Worm (Caenorhabditis elegans) whole organism, midembryonic: Measurements from ENCODE around the gene npr-2.

Experiments used
- T22C8.4 ChIP-seq: fragments of 200-800 bp; sonication (Bioruptor generic); IDR thresholded peaks from 2 replicates; pipeline ENCODE4 v1.3.6; 2022; ENCODE audit warnings: missing genetic modification characterization, missing compliant biosample characterization
- cog-1 ChIP-seq: sonication (generic microtip); optimal IDR thresholded peaks from 2 replicates; lab custom pipeline; 2016; ENCODE audit warnings: missing genetic modification characterization, missing compliant biosample characterization
- flt-1 ChIP-seq: fragments of 200-800 bp; sonication (Bioruptor generic); IDR thresholded peaks from 2 replicates; pipeline ENCODE4 v1.3.6; 2022; ENCODE audit warnings: missing genetic modification characterization, missing compliant biosample characterization
- klf-2 ChIP-seq: fragments of 200-800 bp; sonication (Bioruptor generic); conservative IDR thresholded peaks from 2 replicates; pipeline ENCODE4 v1.3.6; 2022; ENCODE audit warnings: missing genetic modification reagents, missing genetic modification characterization, missing compliant biosample characterization
- med-1 ChIP-seq: sonication (generic microtip); optimal IDR thresholded peaks from 2 replicates; lab custom pipeline; 2017; ENCODE audit warnings: missing genetic modification characterization, mild to moderate bottlenecking, missing compliant biosample characterization, antibody characterized with exemption, missing genetic modification reagents; ENCODE audit not compliant: insufficient read depth
- ref-1 ChIP-seq: fragments of 200-800 bp; sonication (Bioruptor generic); conservative IDR thresholded peaks from 2 replicates; pipeline ENCODE4 v1.3.6; 2022; ENCODE audit warnings: missing genetic modification reagents, missing genetic modification characterization, missing compliant biosample characterization
- tab-1 ChIP-seq: fragments of 200-800 bp; sonication (Bioruptor generic); IDR thresholded peaks from 2 replicates; pipeline ENCODE4 v1.3.6; 2022; ENCODE audit warnings: missing genetic modification characterization, missing compliant biosample characterization
- ztf-23 ChIP-seq: fragments of 200-800 bp; sonication (Bioruptor generic); IDR thresholded peaks from 2 replicates; pipeline ENCODE4 v1.3.6; 2022; ENCODE audit warnings: missing genetic modification reagents, missing genetic modification characterization, missing compliant biosample characterization
- ztf-29 ChIP-seq: fragments of 200-800 bp; sonication (Bioruptor generic); IDR thresholded peaks from 2 replicates; pipeline ENCODE4 v1.3.6; 2022; ENCODE audit warnings: missing genetic modification reagents, missing genetic modification characterization, missing compliant biosample characterization

The npr-2 gene

DNA sequence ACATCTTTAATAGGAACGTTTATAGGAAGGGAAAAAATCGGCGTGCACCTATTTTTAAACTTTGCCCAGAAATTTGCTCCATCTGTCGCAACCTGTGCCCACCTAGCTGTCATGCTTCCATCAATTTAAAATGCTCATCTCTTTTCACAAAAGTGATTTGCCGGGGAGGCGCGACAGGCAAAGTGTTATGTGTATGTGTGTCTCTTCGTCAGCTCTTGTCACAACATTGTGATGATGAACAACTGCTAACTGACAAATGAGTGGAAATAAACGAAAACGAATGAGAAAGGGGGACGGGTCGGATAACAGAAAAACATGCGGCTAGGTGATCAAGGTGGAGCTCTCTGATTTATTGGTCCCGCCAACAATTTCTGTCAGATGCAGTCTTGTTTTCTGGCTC is 41.7 kb downstream of the npr-2 start:
- TF ChIP-seq ref-1 (GFP tag; lab: Robert Waterston, UW) (no peak), med-1 (GFP tag; lab: Kevin White, UChicago) (no peak), klf-2 (GFP tag; lab: Robert Waterston, UW) (no peak), tab-1 (GFP tag; lab: Robert Waterston, UW) (no peak), T22C8.4 (GFP tag; lab: Robert Waterston, UW) (no peak)

DNA sequence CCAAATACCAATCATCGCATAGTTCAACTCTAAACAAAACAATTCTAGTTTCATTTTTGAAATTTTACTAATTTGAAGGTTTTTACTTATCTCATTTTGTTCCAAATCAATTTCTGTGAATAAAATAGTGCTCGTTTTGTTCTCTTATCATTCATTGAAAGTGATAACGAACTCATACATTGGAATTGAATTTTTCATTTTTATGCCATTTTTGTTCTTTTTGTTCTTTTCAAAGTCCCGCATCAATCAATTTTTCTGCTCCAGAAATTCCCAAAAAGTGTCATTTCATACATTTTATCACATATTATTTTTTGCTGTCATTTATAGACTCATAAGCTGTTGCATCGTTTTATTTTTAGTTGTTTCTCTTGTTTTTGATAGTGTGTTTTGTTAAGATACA is 42.4 kb downstream of the npr-2 start:
- TF ChIP-seq cog-1 (tag; lab: Kevin White, UChicago) = no peak
- no peak for TF ChIP-seq T22C8.4 (GFP tag; lab: Robert Waterston, UW)
- TF ChIP-seq tab-1 (GFP tag; lab: Robert Waterston, UW) = no peak
- TF ChIP-seq klf-2 (GFP tag; lab: Robert Waterston, UW) = no peak
- TF ChIP-seq ztf-29 = no peak
- TF ChIP-seq flt-1 = no peak
- TF ChIP-seq med-1 (GFP tag; lab: Kevin White, UChicago) = no peak
- TF ChIP-seq ref-1 (GFP tag; lab: Robert Waterston, UW) = no peak
- no peak for TF ChIP-seq ztf-23 (GFP tag; lab: Robert Waterston, UW)

DNA sequence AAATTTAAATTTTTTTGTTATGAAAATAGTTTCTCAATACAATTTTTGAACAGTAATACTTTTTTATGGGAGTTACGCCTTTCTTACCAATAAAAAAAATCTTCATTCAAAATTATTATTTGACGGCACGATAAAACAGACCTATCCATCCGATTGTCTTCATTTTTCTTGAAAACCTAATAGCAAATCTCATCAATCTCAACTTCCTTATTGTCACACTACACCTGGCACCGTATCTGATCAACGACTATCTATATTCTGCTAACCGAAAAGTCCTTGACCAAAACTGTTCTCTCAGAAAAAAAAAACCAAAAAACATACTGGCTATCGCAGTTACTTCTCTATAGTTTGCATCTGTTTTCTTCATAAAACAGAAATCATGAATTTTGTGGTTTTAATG is 43.8 kb downstream of the npr-2 start:
- no peak for TF ChIP-seq flt-1
- TF ChIP-seq ztf-29 = no peak
- TF ChIP-seq med-1 (GFP tag; lab: Kevin White, UChicago) = no peak
- TF ChIP-seq ztf-23 (GFP tag; lab: Robert Waterston, UW) = no peak
- no peak for TF ChIP-seq T22C8.4 (GFP tag; lab: Robert Waterston, UW)
- TF ChIP-seq cog-1 (tag; lab: Kevin White, UChicago) = no peak
- TF ChIP-seq klf-2 (GFP tag; lab: Robert Waterston, UW) = no peak

DNA sequence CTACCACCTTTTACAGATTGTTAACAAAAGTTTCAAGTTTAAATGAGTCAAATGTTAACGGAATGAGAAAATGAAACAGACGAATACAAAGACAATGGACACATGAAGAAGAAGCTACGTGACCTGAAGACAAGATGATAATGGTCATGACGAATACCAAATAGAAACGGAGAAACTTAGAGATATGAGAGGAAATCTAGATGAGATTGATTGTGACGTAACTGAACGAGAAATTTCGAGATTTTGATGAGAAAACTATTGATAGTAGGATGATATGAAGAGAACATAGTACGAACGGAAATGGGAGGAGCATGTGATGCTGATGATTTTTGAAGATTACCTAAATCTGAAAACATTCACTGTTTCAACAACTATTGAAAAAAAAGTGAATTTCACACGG is 44.8 kb downstream of the npr-2 start:
- no peak for TF ChIP-seq flt-1
- TF ChIP-seq med-1 (GFP tag; lab: Kevin White, UChicago) = no peak
- TF ChIP-seq cog-1 (tag; lab: Kevin White, UChicago) = no peak
- TF ChIP-seq ztf-23 (GFP tag; lab: Robert Waterston, UW) = no peak
- TF ChIP-seq tab-1 (GFP tag; lab: Robert Waterston, UW) = no peak
- TF ChIP-seq ztf-29 = no peak
- no peak for TF ChIP-seq ref-1 (GFP tag; lab: Robert Waterston, UW)

DNA sequence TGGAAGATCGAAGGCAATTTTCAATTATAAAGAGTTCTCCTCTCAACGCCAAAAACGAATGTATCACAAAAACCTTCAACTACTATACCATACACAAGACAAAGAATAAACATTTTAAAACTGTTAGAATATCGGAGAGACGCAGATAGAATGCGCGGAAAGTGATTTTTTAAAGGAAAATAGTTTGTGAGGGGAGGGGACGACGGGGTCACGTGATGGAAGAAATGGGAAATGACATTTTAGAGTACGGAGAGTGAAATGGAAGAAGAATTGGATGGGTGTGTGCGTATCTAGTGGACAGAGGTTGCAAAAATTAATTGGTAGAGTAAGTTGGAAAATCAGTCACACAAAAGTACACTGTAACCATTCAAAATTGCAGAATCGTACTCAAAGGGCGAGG is 45.6 kb downstream of the npr-2 start:
- TF ChIP-seq klf-2 (GFP tag; lab: Robert Waterston, UW) (no peak), ref-1 (GFP tag; lab: Robert Waterston, UW) (no peak)

DNA sequence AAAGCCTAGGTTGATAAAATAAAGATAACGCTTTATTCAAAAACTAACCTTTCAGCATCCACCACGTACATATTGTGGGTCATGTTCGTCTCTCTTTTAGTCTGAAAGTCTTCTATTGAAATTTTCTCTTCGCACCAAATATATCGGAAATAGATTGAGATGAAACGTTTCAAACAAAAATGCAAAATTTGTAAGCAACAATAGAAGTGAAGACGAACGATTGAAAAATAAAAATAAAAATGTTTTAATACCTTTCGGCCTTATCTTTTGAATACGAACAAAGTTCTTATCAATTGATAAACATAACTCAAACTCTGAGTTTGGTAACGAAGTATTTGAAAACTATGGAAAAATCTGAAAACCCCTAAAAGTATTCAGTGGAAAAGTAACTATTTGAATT is 46.9 kb downstream of the npr-2 start, which contains the start of gene F56H11.2:
F56H11.2 (minus strand) TSS at position 101 of the 400 bp plus-strand sequence.
- TF ChIP-seq ztf-23 (GFP tag; lab: Robert Waterston, UW) = no peak

DNA sequence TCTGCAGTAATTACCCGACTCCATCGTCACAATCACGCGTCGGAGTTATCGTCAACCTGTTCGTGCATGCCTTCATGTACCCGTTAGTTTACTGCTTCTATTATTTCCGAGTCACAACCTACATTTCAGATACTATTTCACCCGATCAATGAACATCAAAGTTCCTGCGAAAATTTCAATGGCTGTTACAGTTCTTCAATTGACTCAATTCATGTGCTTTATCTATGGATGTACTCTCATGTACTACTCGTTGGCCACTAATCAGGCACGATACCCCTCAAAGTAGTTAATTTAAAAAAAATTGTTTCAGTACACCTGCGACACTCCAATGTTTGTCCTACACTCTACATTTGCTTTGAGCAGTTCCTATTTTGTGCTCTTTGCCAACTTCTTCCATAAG is 49.2 kb downstream of the npr-2 start:
- TF ChIP-seq ztf-23 (GFP tag; lab: Robert Waterston, UW) = no peak
- no peak for TF ChIP-seq ref-1 (GFP tag; lab: Robert Waterston, UW)
- TF ChIP-seq T22C8.4 (GFP tag; lab: Robert Waterston, UW) = no peak
- no peak for TF ChIP-seq tab-1 (GFP tag; lab: Robert Waterston, UW)
- TF ChIP-seq cog-1 (tag; lab: Kevin White, UChicago) = no peak
- no peak for TF ChIP-seq med-1 (GFP tag; lab: Kevin White, UChicago)
- TF ChIP-seq ztf-29 = no peak
- TF ChIP-seq klf-2 (GFP tag; lab: Robert Waterston, UW) = no peak
- TF ChIP-seq flt-1 = no peak

DNA sequence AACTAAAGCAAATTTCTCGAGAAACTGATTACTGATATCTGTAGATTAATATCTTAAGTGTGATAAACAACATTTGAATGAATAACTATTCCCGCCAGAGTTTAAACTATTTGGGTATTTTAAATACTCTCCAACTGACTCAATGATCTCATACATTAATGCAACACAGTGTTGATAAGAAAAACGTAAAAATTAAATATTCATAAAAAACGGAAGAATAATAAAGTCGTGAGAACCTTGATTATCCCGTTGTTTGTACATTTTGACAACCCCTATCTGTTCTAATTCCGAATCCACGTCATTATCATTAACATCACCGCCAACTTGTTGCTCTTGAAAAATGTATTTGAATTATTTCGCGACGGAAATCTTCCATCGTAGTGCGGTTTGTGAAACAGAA is 50.3 kb downstream of the npr-2 start, which contains the start of gene elo-7:
elo-7 (plus strand) TSS at position 301 of the 400 bp plus-strand sequence.
- TF ChIP-seq klf-2 (GFP tag; lab: Robert Waterston, UW) = no peak
- TF ChIP-seq med-1 (GFP tag; lab: Kevin White, UChicago) = no peak
- no peak for TF ChIP-seq flt-1
- TF ChIP-seq ztf-29 = no peak
- TF ChIP-seq tab-1 (GFP tag; lab: Robert Waterston, UW) = no peak
- no peak for TF ChIP-seq cog-1 (tag; lab: Kevin White, UChicago)
- no peak for TF ChIP-seq ref-1 (GFP tag; lab: Robert Waterston, UW)
- no peak for TF ChIP-seq ztf-23 (GFP tag; lab: Robert Waterston, UW)
- TF ChIP-seq T22C8.4 (GFP tag; lab: Robert Waterston, UW) = no peak

DNA sequence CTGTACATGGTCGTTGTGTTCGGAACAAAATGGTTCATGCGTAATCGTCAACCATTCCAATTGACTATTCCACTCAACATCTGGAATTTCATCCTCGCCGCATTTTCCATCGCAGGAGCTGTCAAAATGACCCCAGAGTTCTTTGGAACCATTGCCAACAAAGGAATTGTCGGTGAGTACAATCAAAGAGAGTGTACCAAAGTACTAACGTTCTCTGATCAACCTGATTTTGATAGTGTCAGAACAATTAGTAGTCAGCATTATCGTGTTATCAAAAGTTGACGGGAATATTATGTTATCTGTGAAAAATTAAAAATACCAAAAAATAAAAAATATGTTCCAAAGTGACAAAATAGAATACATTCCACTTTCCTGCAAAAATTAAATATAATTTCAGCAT is 52.9 kb downstream of the npr-2 start:
- TF ChIP-seq cog-1 (tag; lab: Kevin White, UChicago) = no peak
- no peak for TF ChIP-seq ztf-29
- no peak for TF ChIP-seq med-1 (GFP tag; lab: Kevin White, UChicago)
- no peak for TF ChIP-seq flt-1

DNA sequence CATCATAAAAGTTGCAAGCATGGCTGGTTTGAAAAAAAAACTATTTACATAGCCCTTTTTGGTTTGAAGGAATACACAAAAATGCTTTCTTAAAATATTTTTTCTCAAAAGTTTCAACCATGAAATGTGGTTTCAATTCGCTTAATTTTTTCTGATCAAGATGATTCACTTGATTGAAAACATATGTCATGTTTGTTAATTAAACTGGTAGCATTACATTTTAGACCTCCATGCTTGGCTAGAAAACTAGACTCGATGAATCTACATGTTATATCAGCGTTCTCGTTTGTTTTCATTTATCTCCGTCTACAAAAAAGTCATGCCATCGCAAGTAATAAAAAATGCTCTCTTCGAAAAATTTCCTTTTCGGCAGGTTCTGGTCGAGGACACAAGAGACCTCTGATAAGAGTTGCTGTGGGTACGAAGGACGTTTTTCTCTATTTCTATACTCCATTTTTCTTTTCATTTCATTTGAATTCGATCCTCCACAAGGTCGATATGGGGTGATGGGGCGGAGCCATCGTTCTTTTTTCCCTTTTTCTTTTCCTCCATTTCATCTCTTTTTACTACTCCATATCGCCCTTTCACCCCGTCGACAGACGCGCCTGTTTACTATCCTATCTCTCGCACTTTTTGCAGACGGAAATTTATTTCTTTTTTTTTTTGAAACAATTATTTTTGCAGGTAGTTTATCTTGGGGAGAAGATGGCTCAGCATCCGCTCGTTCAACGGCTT is 54.1 kb downstream of the npr-2 start, which contains the start of gene elo-1:
elo-1 (plus strand) TSS at position 685 of the 735 bp plus-strand sequence.
- TF ChIP-seq ref-1 (GFP tag; lab: Robert Waterston, UW) = no peak
- no peak for TF ChIP-seq ztf-29
- TF ChIP-seq med-1 (GFP tag; lab: Kevin White, UChicago) = no peak
- TF ChIP-seq ztf-23 (GFP tag; lab: Robert Waterston, UW) = no peak
- no peak for TF ChIP-seq T22C8.4 (GFP tag; lab: Robert Waterston, UW)
- no peak for TF ChIP-seq tab-1 (GFP tag; lab: Robert Waterston, UW)
- no peak for TF ChIP-seq cog-1 (tag; lab: Kevin White, UChicago)
- TF ChIP-seq klf-2 (GFP tag; lab: Robert Waterston, UW) = no peak
- TF ChIP-seq flt-1 = no peak
